Fruit fly (Drosophila melanogaster) whole organism: ENCODE data around the gene qtc.

Experiments used
- EcR ChIP-seq, 2 experiments: fragments of >200 bp; optimal IDR thresholded peaks; 2 replicates each; lab custom pipeline; 2017; ENCODE audit warnings: missing biosample characterization in 2 of 2, missing genetic modification characterization in 2 of 2, missing genetic modification reagents in 2 of 2
- pan ChIP-seq: fragments of >200 bp; optimal IDR thresholded peaks from 2 replicates; lab custom pipeline; 2017
- psq ChIP-seq: fragments of >200 bp; optimal IDR thresholded peaks from 2 replicates; lab custom pipeline; 2017
- usp ChIP-seq: fragments of >200 bp; optimal IDR thresholded peaks from 2 replicates; lab custom pipeline; 2017; ENCODE audit warnings: missing biosample characterization, missing genetic modification characterization, mixed read lengths

DNA sequence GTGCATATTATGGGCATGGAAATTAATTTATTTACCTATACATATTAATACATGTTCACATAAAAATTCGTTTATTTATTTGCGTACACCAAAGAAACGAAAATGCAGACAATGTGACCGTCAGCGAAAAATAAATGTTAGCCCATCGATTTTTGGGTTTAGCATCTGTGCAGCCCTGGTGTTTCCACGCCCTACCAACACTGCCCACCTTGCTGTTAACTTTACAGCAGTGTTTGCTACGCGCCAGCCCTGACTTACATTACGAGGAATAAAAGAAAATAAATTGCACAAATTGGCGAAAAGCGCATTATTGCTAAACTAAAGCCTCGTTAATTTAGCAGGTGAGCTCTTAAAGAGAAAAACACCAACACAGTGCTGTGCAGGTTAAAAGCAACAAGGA, 17.6 kb upstream of the qtc start, which contains the start of the genes CG33995, CG44000 and CG44001:
- TF ChIP-seq usp (GFP tag; lab: Kevin White, UChicago) (no peak), EcR (GFP tag; optimal IDR thresholded peaks at IDR 0.05; lab: Kevin White, UChicago) (no peak), pan (no peak), psq (lab: Kevin White, UChicago) (no peak)
